Worm (Caenorhabditis elegans) whole organism, L1 larva: ENCODE measurements around the gene B0035.21.

Experiments used
- lin-13 ChIP-seq: fragments of 150-350 bp; optimal IDR thresholded peaks from 2 replicates; lab custom pipeline; 2014; ENCODE audit warnings: missing biosample characterization, missing genetic modification reagents, missing genetic modification characterization
- snu-23 ChIP-seq: sonication (generic microtip); optimal IDR thresholded peaks from 2 replicates; lab custom pipeline; 2016; ENCODE audit warnings: missing genetic modification characterization, missing compliant biosample characterization

DNA sequence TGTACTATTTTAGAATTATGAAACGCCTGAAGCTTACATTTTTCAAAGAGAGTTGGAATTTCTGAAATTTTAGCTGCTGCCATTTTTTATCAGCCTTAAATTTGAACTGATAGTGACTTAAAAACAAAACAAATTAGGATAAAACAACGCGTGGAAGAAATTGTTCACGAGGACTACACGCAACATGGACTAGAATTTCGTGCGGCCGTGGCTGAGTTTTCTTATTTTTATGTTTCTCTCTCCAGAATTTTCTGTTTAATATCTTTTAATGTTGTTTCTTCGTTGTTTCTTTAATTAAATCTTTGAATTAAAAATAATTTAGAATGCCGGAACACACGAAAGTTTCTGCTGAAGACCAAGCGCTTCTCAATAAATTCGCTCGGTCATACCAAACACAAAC is 12.2 kb upstream of the B0035.21 start, which contains the start of the genes B0035.3, B0035.22 and pfd-4:
- TF ChIP-seq snu-23 (GFP tag; lab: Kevin White, UChicago) (peak; percentile 76), lin-13 (no peak)
